Fruit fly (Drosophila melanogaster) whole organism, wandering third instar larva: ENCODE data around the gene sloth1.

Experiments
- Abd-B ChIP-seq: fragments of >200 bp; optimal IDR thresholded peaks from 2 replicates; lab custom pipeline; 2017; ENCODE audit warnings: missing biosample characterization, missing genetic modification characterization
- CG32264 ChIP-seq: fragments of 200-800 bp; sonication (Bioruptor generic); optimal IDR thresholded peaks from 2 replicates; lab custom pipeline; 2016; ENCODE audit warnings: missing biosample characterization, missing genetic modification characterization
- CG9705 ChIP-seq: fragments of 200-800 bp; sonication (Bioruptor generic); optimal IDR thresholded peaks from 2 replicates; lab custom pipeline; 2018; ENCODE audit warnings: missing biosample characterization, mild to moderate bottlenecking, missing genetic modification characterization
- CrebA ChIP-seq: fragments of 200-800 bp; sonication (Bioruptor generic); optimal IDR thresholded peaks from 2 replicates; lab custom pipeline; 2016; ENCODE audit warnings: missing biosample characterization, mild to moderate bottlenecking, missing genetic modification characterization, borderline replicate concordance
- Dfd ChIP-seq: fragments of >200 bp; optimal IDR thresholded peaks from 2 replicates; lab custom pipeline; 2017; ENCODE audit warnings: missing biosample characterization, missing genetic modification characterization
- Dif ChIP-seq: fragments of 200-275, 200-300 bp; sonication (Bioruptor generic); optimal IDR thresholded peaks from 2 replicates; lab custom pipeline; 2018; ENCODE audit warnings: missing biosample characterization, missing genetic modification characterization; ENCODE audit not compliant: partially characterized antibody
- GATAd ChIP-seq: sonication (Bioruptor generic); optimal IDR thresholded peaks from 2 replicates; lab custom pipeline; 2016; ENCODE audit warnings: missing biosample characterization, missing genetic modification characterization
- HLH106 ChIP-seq: fragments of 200-800 bp; optimal IDR thresholded peaks from 3 replicates; lab custom pipeline; 2019; ENCODE audit warnings: missing biosample characterization, mild to moderate bottlenecking, missing genetic modification characterization, moderate library complexity
- Hnf4 ChIP-seq: fragments of 200-800 bp; sonication (Bioruptor generic); optimal IDR thresholded peaks from 2 replicates; lab custom pipeline; 2016; ENCODE audit warnings: missing biosample characterization, mild to moderate bottlenecking, missing genetic modification characterization
- Hr78 ChIP-seq: fragments of >200 bp; optimal IDR thresholded peaks from 2 replicates; lab custom pipeline; 2017; ENCODE audit warnings: missing biosample characterization, missing genetic modification characterization
- Hr83 ChIP-seq: fragments of 200-300 bp; sonication (Bioruptor generic); optimal IDR thresholded peaks from 2 replicates; lab custom pipeline; 2016; ENCODE audit warnings: missing biosample characterization, mild to moderate bottlenecking, missing genetic modification characterization, moderate library complexity; ENCODE audit not compliant: poor library complexity, severe bottlenecking
- Jra ChIP-seq: sonication (Bioruptor generic); optimal IDR thresholded peaks from 2 replicates; lab custom pipeline; 2016; ENCODE audit warnings: missing biosample characterization, missing genetic modification characterization
- Mio ChIP-seq: sonication (Bioruptor generic); optimal IDR thresholded peaks from 2 replicates; lab custom pipeline; 2016; ENCODE audit warnings: missing biosample characterization, missing genetic modification characterization
- Myc ChIP-seq: fragments of >200 bp; optimal IDR thresholded peaks from 2 replicates; lab custom pipeline; 2017
- N ChIP-seq: fragments of >200 bp; optimal IDR thresholded peaks from 2 replicates; lab custom pipeline; 2018; ENCODE audit warnings: missing biosample characterization, missing external identifiers, missing genetic modification characterization
- OdsH ChIP-seq: fragments of 200-800 bp; sonication (Bioruptor generic); optimal IDR thresholded peaks from 2 replicates; lab custom pipeline; 2016; ENCODE audit warnings: missing biosample characterization, mild to moderate bottlenecking, missing genetic modification characterization
- Rel ChIP-seq, 2 experiments: fragments of 200-800 bp; sonication (Bioruptor generic) in 1 of 2; optimal IDR thresholded peaks; 2 replicates in 1 of 2; 3 replicates in 1 of 2; lab custom pipeline; 2016 to 2019; ENCODE audit warnings: mild to moderate bottlenecking in 2 of 2, missing biosample characterization in 2 of 2, missing genetic modification characterization in 2 of 2, moderate library complexity in 1 of 2
- Sp1 ChIP-seq: fragments of 200-800 bp; sonication (Bioruptor generic); optimal IDR thresholded peaks from 3 replicates; lab custom pipeline; 2019; ENCODE audit warnings: missing biosample characterization, mild to moderate bottlenecking, missing genetic modification characterization, moderate library complexity
- Vsx2 ChIP-seq: fragments of 200-300, 225-300 bp; sonication (Bioruptor generic); optimal IDR thresholded peaks from 2 replicates; lab custom pipeline; 2018; ENCODE audit warnings: missing biosample characterization, missing genetic modification characterization; ENCODE audit not compliant: partially characterized antibody
- br ChIP-seq: fragments of 200-800 bp; sonication (Bioruptor generic); optimal IDR thresholded peaks from 2 replicates; lab custom pipeline; 2016; ENCODE audit warnings: missing biosample characterization, missing genetic modification characterization
- brk ChIP-seq: fragments of 200-800 bp; sonication (Bioruptor generic); optimal IDR thresholded peaks from 2 replicates; lab custom pipeline; 2016; ENCODE audit warnings: missing biosample characterization, mild to moderate bottlenecking, missing genetic modification characterization
- dl ChIP-seq, 2 experiments: fragments of 175-275, 200-275 bp in 1 of 2; fragments of 200-275 bp in 1 of 2; sonication (Bioruptor generic); optimal IDR thresholded peaks; lab custom pipeline; 2018; ENCODE audit warnings: mild to moderate bottlenecking in 2 of 2, missing biosample characterization in 2 of 2, missing genetic modification characterization in 2 of 2, moderate library complexity in 2 of 2; ENCODE audit not compliant: partially characterized antibody in 2 of 2, insufficient read depth in 1 of 2
- dmrt93B ChIP-seq: fragments of 200-800 bp; sonication (Bioruptor generic); optimal IDR thresholded peaks from 2 replicates; lab custom pipeline; 2018; ENCODE audit warnings: missing biosample characterization, mild to moderate bottlenecking, missing genetic modification characterization
- dsf ChIP-seq: sonication (Bioruptor generic); optimal IDR thresholded peaks from 2 replicates; lab custom pipeline; 2016; ENCODE audit warnings: missing biosample characterization, missing genetic modification characterization, borderline replicate concordance
- ey ChIP-seq: fragments of 200-800 bp; sonication (Bioruptor generic); optimal IDR thresholded peaks from 2 replicates; lab custom pipeline; 2016; ENCODE audit warnings: missing biosample characterization, missing genetic modification characterization
- foxo ChIP-seq, 2 experiments: fragments of 200-800 bp; sonication (Bioruptor generic); optimal IDR thresholded peaks; 2 replicates in 1 of 2; 3 replicates in 1 of 2; lab custom pipeline; 2016 to 2017; ENCODE audit warnings: missing biosample characterization in 2 of 2, missing genetic modification characterization in 2 of 2
- fru ChIP-seq: fragments of 200-800 bp; sonication (Bioruptor generic); optimal IDR thresholded peaks from 3 replicates; lab custom pipeline; 2016; ENCODE audit warnings: missing biosample characterization, mild to moderate bottlenecking, missing genetic modification characterization
- h ChIP-seq: fragments of 200-800 bp; sonication (Bioruptor generic); optimal IDR thresholded peaks from 3 replicates; lab custom pipeline; 2016; ENCODE audit warnings: missing biosample characterization, mild to moderate bottlenecking, missing genetic modification characterization
- jim ChIP-seq: fragments of 175-275, 200-325 bp; sonication (Bioruptor generic); optimal IDR thresholded peaks from 2 replicates; lab custom pipeline; 2016; ENCODE audit warnings: missing biosample characterization, mild to moderate bottlenecking, missing genetic modification characterization
- lola ChIP-seq: fragments of >200 bp; optimal IDR thresholded peaks from 2 replicates; lab custom pipeline; 2017; ENCODE audit warnings: missing biosample characterization, missing genetic modification characterization
- pan ChIP-seq: fragments of >200 bp; optimal IDR thresholded peaks from 2 replicates; lab custom pipeline; 2017
- psq ChIP-seq: fragments of 200-800 bp; sonication (Bioruptor generic); optimal IDR thresholded peaks from 3 replicates; lab custom pipeline; 2017; ENCODE audit warnings: missing biosample characterization, mild to moderate bottlenecking, missing genetic modification characterization, moderate library complexity
- rgr ChIP-seq: fragments of 200-800 bp; sonication (Bioruptor generic); optimal IDR thresholded peaks from 3 replicates; lab custom pipeline; 2016; ENCODE audit warnings: missing biosample characterization, mild to moderate bottlenecking, missing genetic modification characterization
- sage ChIP-seq: fragments of 200-800 bp; sonication (Bioruptor generic); optimal IDR thresholded peaks from 2 replicates; lab custom pipeline; 2016; ENCODE audit warnings: missing biosample characterization, mild to moderate bottlenecking, missing genetic modification characterization
- sv ChIP-seq: fragments of 200-800 bp; sonication (Bioruptor generic); optimal IDR thresholded peaks from 3 replicates; lab custom pipeline; 2016; ENCODE audit warnings: missing biosample characterization, missing genetic modification characterization
- tai ChIP-seq: sonication (Bioruptor generic); optimal IDR thresholded peaks from 2 replicates; lab custom pipeline; 2016; ENCODE audit warnings: missing biosample characterization, missing genetic modification characterization
- usp ChIP-seq: fragments of >200 bp; optimal IDR thresholded peaks from 2 replicates; lab custom pipeline; 2017; ENCODE audit warnings: missing biosample characterization, missing genetic modification characterization
- woc ChIP-seq: sonication (Bioruptor generic); optimal IDR thresholded peaks from 2 replicates; lab custom pipeline; 2016; ENCODE audit warnings: missing biosample characterization, mild to moderate bottlenecking, missing genetic modification characterization

Gene sloth1

DNA sequence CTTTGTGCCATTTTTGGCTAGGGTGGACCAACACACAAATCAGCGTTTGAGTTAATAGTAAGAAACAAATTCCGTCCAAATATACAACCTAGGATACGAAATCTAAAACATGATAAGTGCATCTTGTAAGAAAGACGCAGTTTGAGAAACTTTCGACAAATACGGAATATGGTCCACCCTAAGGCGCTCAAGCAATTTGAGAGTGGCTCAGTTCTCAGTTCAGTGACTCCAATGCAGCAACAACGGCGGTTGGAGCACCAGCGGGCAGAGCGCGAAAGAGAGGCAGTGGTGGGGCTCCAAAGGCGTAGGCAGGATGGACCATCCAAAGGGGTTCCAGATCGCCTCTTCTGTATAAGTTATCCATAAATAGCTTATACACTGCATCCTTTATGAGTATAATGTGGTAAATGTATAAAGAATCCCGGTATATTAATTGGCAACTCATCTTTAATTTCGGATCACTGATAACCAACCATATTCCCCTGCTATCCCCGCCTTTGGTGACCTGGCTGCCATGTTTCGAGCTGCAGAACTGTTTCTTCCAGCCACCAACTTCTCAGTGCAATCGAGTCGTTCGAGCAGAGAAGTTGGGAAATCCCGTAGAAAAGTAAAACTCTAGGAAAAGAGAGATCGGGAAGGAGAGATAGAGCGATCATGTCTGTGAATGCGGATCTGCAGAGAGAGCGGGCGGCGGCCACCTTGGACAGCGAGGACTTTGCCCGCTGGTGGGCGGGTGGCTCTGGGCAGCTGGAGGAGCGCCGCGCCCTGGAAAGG lies 41.6 kb upstream of the sloth1 start, which contains the start of gene CG4586:
Gene CG4586, plus strand, starts transcription at position 555 of the 774 bp plus-strand sequence.
- TF ChIP-seq sv (peak; percentile 89), Hr78 (no peak), Myc (no peak), foxo (GFP tag; optimal IDR thresholded peaks at IDR 0.05; lab: Kevin White, UChicago) (peak; percentile 93 to 95), usp (no peak), pan (no peak), fru (GFP tag; lab: Kevin White, UChicago) (peak; percentile 96), Dif (GFP tag; lab: Kevin White, UChicago) (no peak), ey (GFP tag; lab: Kevin White, UChicago) (peak; percentile 95), CrebA (no peak), dsf (GFP tag; lab: Kevin White, UChicago) (peak; percentile 77), dl (GFP tag; optimal IDR thresholded peaks at IDR 0.05; lab: Kevin White, UChicago; ENCODE audit: insufficient read depth in 1 of 2, partially characterized antibody in 2 of 2) (no peak), GATAd (GFP tag; lab: Kevin White, UChicago) (peak; percentile 72), Jra (GFP tag; lab: Kevin White, UChicago) (peak; percentile 88), h (peak; percentile 98), CG32264 (GFP tag; lab: Kevin White, UChicago) (peak; percentile 94), woc (GFP tag; lab: Kevin White, UChicago) (peak; percentile 91), Hr83 (peak; percentile 88), OdsH (peak; percentile 95), Abd-B (GFP tag; lab: Kevin White, UChicago) (no peak), jim (GFP tag; lab: Kevin White, UChicago) (peak; percentile 4), Rel (GFP tag; optimal IDR thresholded peaks at IDR 0.05; lab: Kevin White, UChicago) (peak; percentile 98), Rel (tag; optimal IDR thresholded peaks at IDR 0.05; lab: Kevin White, UChicago) (peak; percentile 77), N (no peak), HLH106 (tag; lab: Kevin White, UChicago) (peak; percentile 93), sage (GFP tag; lab: Kevin White, UChicago) (peak; percentile 98), brk (GFP tag; lab: Kevin White, UChicago) (peak; percentile 92), Hnf4 (peak; percentile 95), dmrt93B (peak; percentile 79), lola (GFP tag; lab: Kevin White, UChicago) (no peak), Sp1 (peak; percentile 96), rgr (peak; percentile 96), Dfd (GFP tag; lab: Kevin White, UChicago) (no peak), Mio (GFP tag; lab: Kevin White, UChicago) (peak; percentile 76), Vsx2 (no peak), psq (peak; percentile 89), br (GFP tag; lab: Kevin White, UChicago) (peak; percentile 98), CG9705 (GFP tag; lab: Kevin White, UChicago) (peak; percentile 77), tai (GFP tag; lab: Kevin White, UChicago) (no peak)
- TF ChIP-seq, all 38 proteins: peak for 25

dm6 chrX:6973340-6973739 lies 37.8 kb upstream of the sloth1 start, which contains the start of gene CG3040:
TSS of gene CG3040 (minus strand) at chrX:6973393.
- TF ChIP-seq foxo (GFP tag; optimal IDR thresholded peaks at IDR 0.05; lab: Kevin White, UChicago) (peak in 1 of 2 experiments; percentile 44), ey (GFP tag; lab: Kevin White, UChicago) (no peak), HLH106 (tag; lab: Kevin White, UChicago) (peak; percentile 15), Hr78 (no peak), Rel (GFP tag; optimal IDR thresholded peaks at IDR 0.05; lab: Kevin White, UChicago) (no peak), Rel (tag; optimal IDR thresholded peaks at IDR 0.05; lab: Kevin White, UChicago) (no peak), sv (peak; percentile 3), Jra (GFP tag; lab: Kevin White, UChicago) (peak; percentile 6), dl (GFP tag; optimal IDR thresholded peaks at IDR 0.05; lab: Kevin White, UChicago; ENCODE audit: insufficient read depth in 1 of 2, partially characterized antibody in 2 of 2) (no peak), rgr (peak; percentile 30), dsf (GFP tag; lab: Kevin White, UChicago) (no peak), h (peak; percentile 23), OdsH (no peak), Hnf4 (peak; percentile 36), fru (GFP tag; lab: Kevin White, UChicago) (peak; percentile 28), jim (GFP tag; lab: Kevin White, UChicago) (no peak), Dfd (GFP tag; lab: Kevin White, UChicago) (no peak), Sp1 (peak; percentile 26), br (GFP tag; lab: Kevin White, UChicago) (no peak), woc (GFP tag; lab: Kevin White, UChicago) (peak; percentile 1)
